Worm (Caenorhabditis elegans): Measurements from ENCODE around the gene Y105C5A.13.
"Not testable (repeated sequence)": the region's sequence is repeated elsewhere in the genome, so short reads cannot be mapped to it uniquely, and the experiment has no call there.

The Y105C5A.13 gene

DNA sequence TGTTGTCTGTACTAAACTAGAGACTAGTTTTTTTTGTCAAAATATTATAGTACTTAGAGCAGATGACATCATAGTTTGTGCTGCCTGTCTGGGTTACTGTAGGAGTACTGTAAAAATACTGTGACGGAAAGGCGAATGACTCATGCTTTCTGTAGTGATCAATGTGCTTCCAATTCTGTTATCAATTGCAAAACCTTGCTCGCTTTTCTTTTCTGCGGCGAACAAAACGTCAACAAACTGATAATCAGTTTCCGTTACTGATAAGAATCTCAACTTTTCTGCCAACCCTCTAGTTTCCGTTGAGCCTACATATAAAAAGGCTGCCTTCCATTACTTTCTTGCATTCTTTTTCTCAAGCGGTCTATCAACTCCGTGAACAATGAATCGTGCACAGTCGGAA is at the start of gene Y105C5A.13:
Gene Y105C5A.13, plus strand, starts transcription at position 380 of the 400 bp plus-strand sequence.
- TF ChIP-seq drap-1 (GFP tag; optimal IDR thresholded peaks at IDR 0.05) (no peak), nhr-76 (tag; optimal IDR thresholded peaks at IDR 0.05) (no peak), ceh-39 (tag; optimal IDR thresholded peaks at IDR 0.05) (no peak), snpc-4 (tag; optimal IDR thresholded peaks at IDR 0.05) (no peak), unc-62 (GFP tag; optimal IDR thresholded peaks at IDR 0.05) (no peak), ceh-43 (GFP tag; optimal IDR thresholded peaks at IDR 0.05) (no peak), ztf-11 (tag; optimal IDR thresholded peaks at IDR 0.05) (no peak), mls-2 (tag; optimal IDR thresholded peaks at IDR 0.05) (no peak), flh-1 (GFP tag; optimal IDR thresholded peaks at IDR 0.05) (no peak), zip-8 (tag; optimal IDR thresholded peaks at IDR 0.05) (no peak), bed-3 (GFP tag; optimal IDR thresholded peaks at IDR 0.05) (no peak), lsy-2 (tag; optimal IDR thresholded peaks at IDR 0.05) (no peak), mep-1 (tag; optimal IDR thresholded peaks at IDR 0.05) (no peak), sem-2 (GFP tag; optimal IDR thresholded peaks at IDR 0.05) (no peak), ces-1 (GFP tag; optimal IDR thresholded peaks at IDR 0.05) (no peak)

DNA sequence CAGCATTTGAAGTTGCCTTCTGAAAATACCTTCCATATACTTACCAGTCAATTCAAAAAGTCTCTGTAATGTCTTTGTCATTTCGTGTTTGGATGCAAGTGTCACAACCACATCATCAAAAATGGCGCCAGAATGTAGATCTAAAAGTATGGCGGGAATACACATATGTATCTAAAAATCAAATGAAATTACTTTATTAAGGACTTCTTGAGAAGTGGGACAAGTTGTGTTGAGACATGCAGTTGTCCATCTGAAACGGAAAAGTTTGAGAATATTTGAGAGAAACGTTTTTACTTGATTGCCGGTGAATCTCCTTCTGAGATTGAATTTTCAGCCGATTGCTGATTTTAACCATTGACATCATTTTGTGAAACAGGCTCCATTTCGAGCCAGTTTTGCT is 49.1 kb upstream of the Y105C5A.13 start:
- TF ChIP-seq nhr-76 (tag; optimal IDR thresholded peaks at IDR 0.05) (no peak), unc-62 (GFP tag; optimal IDR thresholded peaks at IDR 0.05) (no peak), unc-39 (tag; optimal IDR thresholded peaks at IDR 0.05) (no peak), lin-32 (GFP tag; optimal IDR thresholded peaks at IDR 0.05) (no peak), unc-120 (tag; optimal IDR thresholded peaks at IDR 0.05; ENCODE audit: poor library complexity, severe bottlenecking) (no peak), mls-2 (tag; optimal IDR thresholded peaks at IDR 0.05) (no peak), hlh-1 (tag; optimal IDR thresholded peaks at IDR 0.05) (no peak), flh-1 (GFP tag; optimal IDR thresholded peaks at IDR 0.05) (no peak), elt-3 (tag; optimal IDR thresholded peaks at IDR 0.05) (no peak), elt-1 (tag; optimal IDR thresholded peaks at IDR 0.05; ENCODE audit: borderline replicate concordance, insufficient read depth) (no peak), ceh-39 (tag; optimal IDR thresholded peaks at IDR 0.05) (no peak)

DNA sequence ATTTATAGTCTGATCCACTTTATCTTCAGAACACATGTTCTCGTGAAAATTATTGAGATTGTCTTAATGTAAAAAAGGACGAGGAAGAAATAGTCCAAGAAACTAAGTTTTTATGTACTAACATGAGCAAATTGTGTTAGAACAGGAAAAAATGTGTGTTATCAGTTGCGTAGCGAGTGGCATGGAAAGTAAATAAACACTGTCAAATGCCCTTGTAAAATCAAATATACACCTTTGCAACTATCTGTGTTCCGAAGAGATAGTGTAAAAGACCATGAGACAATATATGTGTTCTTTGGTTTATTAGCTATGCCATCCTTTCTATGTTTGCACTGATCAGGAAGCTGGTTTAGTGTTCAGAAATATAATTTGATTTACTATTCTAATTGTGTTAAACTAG is 48.0 kb upstream of the Y105C5A.13 start:
- TF ChIP-seq cnd-1 (tag; optimal IDR thresholded peaks at IDR 0.05) (no peak), lsy-2 (tag; optimal IDR thresholded peaks at IDR 0.05) (no peak)

- TF ChIP-seq sptf-1, nhr-28, unc-39 (tag; optimal IDR thresholded peaks at IDR 0.05): not testable (repeated sequence)
Measured at ce11 chrIV:15594935-15595620, 46.0 kb upstream of the Y105C5A.13 start, which contains the start of the genes pqn-78 and pqn-79. TSS of gene pqn-78 (minus strand) at chrIV:15595035. TSS of gene pqn-79 (plus strand) at chrIV:15595570.

- TF ChIP-seq nhr-28 (tag; optimal IDR thresholded peaks at IDR 0.05): no peak
- TF ChIP-seq pha-4 (tag; optimal IDR thresholded peaks at IDR 0.05): no peak
- TF ChIP-seq unc-62 (GFP tag; optimal IDR thresholded peaks at IDR 0.05): no peak
- TF ChIP-seq sptf-1 (tag; optimal IDR thresholded peaks at IDR 0.05): no peak
- no peak for TF ChIP-seq ceh-39 (tag; optimal IDR thresholded peaks at IDR 0.05)
Measured at ce11 chrIV:15604194-15604593, 36.8 kb upstream of the Y105C5A.13 start.

DNA sequence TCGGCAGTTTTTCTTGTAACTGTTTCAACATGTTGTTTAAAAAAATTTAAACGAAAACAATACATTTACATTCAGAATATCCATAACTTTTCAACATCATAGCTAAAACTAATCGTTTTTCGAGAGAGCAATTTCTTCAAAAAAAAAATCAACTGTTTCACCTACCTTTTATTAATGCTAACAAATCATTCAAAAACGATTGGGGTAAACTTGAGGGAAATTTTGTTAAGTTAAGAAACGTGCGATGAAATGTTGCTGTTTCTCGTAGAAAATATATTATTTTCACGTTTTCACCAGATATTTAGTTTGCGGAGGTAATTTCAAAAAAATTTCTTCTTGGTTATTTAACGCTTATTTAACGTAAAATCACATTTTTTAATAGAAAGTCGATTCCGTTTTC is 34.6 kb upstream of the Y105C5A.13 start:
- TF ChIP-seq nhr-2 (tag; optimal IDR thresholded peaks at IDR 0.05) (no peak), mls-2 (tag; optimal IDR thresholded peaks at IDR 0.05) (no peak), nhr-12 (tag; optimal IDR thresholded peaks at IDR 0.05) (no peak), cnd-1 (tag; optimal IDR thresholded peaks at IDR 0.05) (no peak), ham-2 (GFP tag; optimal IDR thresholded peaks at IDR 0.05) (no peak), mab-5 (tag; optimal IDR thresholded peaks at IDR 0.05) (no peak), blmp-1 (tag; optimal IDR thresholded peaks at IDR 0.05) (no peak), mep-1 (tag; optimal IDR thresholded peaks at IDR 0.05) (no peak), bed-3 (GFP tag; optimal IDR thresholded peaks at IDR 0.05) (no peak), unc-39 (tag; optimal IDR thresholded peaks at IDR 0.05) (no peak), unc-62 (GFP tag; optimal IDR thresholded peaks at IDR 0.05) (no peak), nhr-237 (tag; optimal IDR thresholded peaks at IDR 0.05) (no peak), lin-32 (GFP tag; optimal IDR thresholded peaks at IDR 0.05) (no peak), drap-1 (GFP tag; optimal IDR thresholded peaks at IDR 0.05) (no peak), elt-1 (tag; optimal IDR thresholded peaks at IDR 0.05; ENCODE audit: borderline replicate concordance, insufficient read depth) (no peak), tbx-8 (GFP tag; optimal IDR thresholded peaks at IDR 0.05) (no peak), flh-1 (GFP tag; optimal IDR thresholded peaks at IDR 0.05) (no peak), sem-2 (GFP tag; optimal IDR thresholded peaks at IDR 0.05) (no peak), sptf-1 (tag; optimal IDR thresholded peaks at IDR 0.05) (no peak), zip-8 (tag; optimal IDR thresholded peaks at IDR 0.05) (no peak)

Measured in whole organism, mixed stage, embryonic.